Fruit fly (Drosophila melanogaster): Measurements from ENCODE around the gene Pino.

dm6 chr2L:1163538-1164143, 34.9 kb upstream of the Pino start, which contains the start of gene CG5080:
- TF ChIP-seq toe (GFP tag; optimal IDR thresholded peaks at IDR 0.05): no peak
- no peak for TF ChIP-seq CG11617 (GFP tag; optimal IDR thresholded peaks at IDR 0.05)
- TF ChIP-seq CG1620 (GFP tag; optimal IDR thresholded peaks at IDR 0.05): no peak
- no peak for TF ChIP-seq cic (GFP tag; optimal IDR thresholded peaks at IDR 0.05)
- no peak for TF ChIP-seq Hr96 (GFP tag; optimal IDR thresholded peaks at IDR 0.05)

All from whole organism, adult.